Fruit fly (Drosophila melanogaster) whole organism, adult: Measurements from ENCODE around the gene jim.

ENCODE experiments used
- CG7101 ChIP-seq: fragments of 200-800 bp; sonication (Bioruptor generic); optimal IDR thresholded peaks from 2 replicates; lab custom pipeline; 2018; ENCODE audit warnings: missing biosample characterization, mild to moderate bottlenecking, missing genetic modification characterization, moderate library complexity
- Mnt ChIP-seq: fragments of 200-800 bp; sonication (Bioruptor generic); optimal IDR thresholded peaks from 2 replicates; lab custom pipeline; 2016; ENCODE audit warnings: missing biosample characterization, mild to moderate bottlenecking, missing genetic modification characterization
- cnc ChIP-seq, 2 experiments: fragments of >200 bp; optimal IDR thresholded peaks; 2 replicates each; lab custom pipeline; 2017

dm6 chr3L:22884481-22884880, 49.5 kb upstream of the jim start:
- no peak for TF ChIP-seq Mnt
- no peak for TF ChIP-seq CG7101 (tag; lab: Kevin White, UChicago)
- no peak for TF ChIP-seq cnc (optimal IDR thresholded peaks at IDR 0.05; lab: Kevin White, UChicago)
